Worm (Caenorhabditis elegans): ENCODE data around the gene sdz-9.
A peak's percentile ranks its signal among the peaks of the same experiment; 100 is the strongest.

The sdz-9 gene

DNA sequence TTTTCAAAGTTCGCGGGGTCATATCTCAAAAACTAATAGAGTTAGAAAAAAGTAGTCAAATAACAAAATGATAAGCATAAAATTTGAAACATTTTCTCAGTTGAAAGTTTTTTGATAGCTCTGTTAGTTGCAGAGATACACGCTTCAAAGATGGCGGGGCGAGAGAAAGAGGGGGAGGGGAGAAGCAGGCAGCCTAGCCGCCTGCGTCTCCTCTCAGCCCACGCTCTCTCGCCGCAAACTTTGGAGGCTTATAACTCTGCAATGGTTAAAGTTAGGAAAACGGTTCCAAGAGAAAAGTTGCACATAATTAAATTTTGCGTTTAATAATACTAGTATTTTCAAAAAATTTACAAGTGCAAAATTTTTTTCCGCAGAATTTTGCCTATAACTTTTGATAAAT, 28.3 kb upstream of the sdz-9 start:
- no peak for TF ChIP-seq T26A8.4 (GFP tag; IDR thresholded peaks at IDR 0.05)
- no peak for TF ChIP-seq skn-1 (tag; optimal IDR thresholded peaks at IDR 0.05)
- TF ChIP-seq nhr-25 (tag; optimal IDR thresholded peaks at IDR 0.05; ENCODE audit: borderline replicate concordance, insufficient read depth): no peak
- no peak for TF ChIP-seq Y48G9A.11 (GFP tag; IDR thresholded peaks at IDR 0.05)
- no peak for TF ChIP-seq dmd-9 (GFP tag; IDR thresholded peaks at IDR 0.05)
- no peak for TF ChIP-seq nhr-28 (tag; optimal IDR thresholded peaks at IDR 0.05)
- TF ChIP-seq ceh-82 (tag; optimal IDR thresholded peaks at IDR 0.05): no peak
- no peak for TF ChIP-seq mdt-29 (GFP tag; IDR thresholded peaks at IDR 0.05)
- TF ChIP-seq unc-62 (GFP tag; optimal IDR thresholded peaks at IDR 0.05 in 1 of 2): peak in 1 of 2 experiments; percentile 55
- TF ChIP-seq unc-62 (tag; optimal IDR thresholded peaks at IDR 0.05): no peak
- TF ChIP-seq zfp-3 (GFP tag; conservative IDR thresholded peaks at IDR 0.05): no peak
- peak; percentile 54 for TF ChIP-seq set-16 (GFP tag; IDR thresholded peaks at IDR 0.05)
- TF ChIP-seq nhr-77 (tag; optimal IDR thresholded peaks at IDR 0.05): no peak
- TF ChIP-seq snpc-4 (tag; optimal IDR thresholded peaks at IDR 0.05): no peak
- no peak for TF ChIP-seq unc-39 (tag; optimal IDR thresholded peaks at IDR 0.05)
- TF ChIP-seq R02D3.7 (tag; optimal IDR thresholded peaks at IDR 0.05): no peak
- TF ChIP-seq ceh-44 (GFP tag; IDR thresholded peaks at IDR 0.05): no peak
- no peak for TF ChIP-seq zip-11 (GFP tag; IDR thresholded peaks at IDR 0.05)
- no peak for TF ChIP-seq egl-43 (GFP tag; IDR thresholded peaks at IDR 0.05)

DNA sequence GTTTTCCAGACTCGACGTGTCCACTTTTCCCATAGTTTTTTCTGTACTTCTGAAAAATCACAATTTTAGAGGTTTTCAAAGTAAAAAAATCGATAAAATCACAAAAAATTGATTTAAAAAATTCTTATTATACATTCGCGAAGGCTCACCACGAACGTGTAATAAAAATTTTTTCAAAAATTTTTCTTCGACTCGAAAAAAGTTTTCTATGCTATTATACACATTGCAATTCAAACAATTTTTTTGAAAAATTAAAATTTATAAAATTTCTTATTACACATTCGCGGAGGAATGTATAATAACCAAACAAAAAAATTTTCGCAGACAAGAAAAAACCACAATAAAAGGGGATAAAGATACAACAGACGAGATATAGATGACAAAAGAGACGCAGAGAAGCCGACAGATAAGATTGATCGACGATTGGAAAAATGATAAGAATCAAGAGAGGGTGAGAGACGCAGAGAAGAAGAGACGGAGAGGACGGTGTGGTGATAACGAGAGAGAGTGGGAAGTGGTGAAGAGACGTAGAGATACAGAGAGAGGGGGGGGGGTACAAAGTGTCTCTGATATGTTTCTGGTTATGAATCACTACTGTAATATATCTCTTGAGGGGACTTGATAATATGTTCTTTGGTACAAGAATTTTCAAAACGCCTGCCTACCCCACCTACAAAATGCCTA, 27.3 kb upstream of the sdz-9 start, which contains the start of gene nhr-119:
nhr-119 (minus strand) TSS at position 51 of the 684 bp plus-strand sequence.
- no peak for TF ChIP-seq zfp-3 (GFP tag; conservative IDR thresholded peaks at IDR 0.05)
- TF ChIP-seq egl-27 (tag; optimal IDR thresholded peaks at IDR 0.05): no peak
- TF ChIP-seq snpc-1.2 (GFP tag; IDR thresholded peaks at IDR 0.05): no peak
- TF ChIP-seq nhr-11 (tag; optimal IDR thresholded peaks at IDR 0.05): no peak
- peak; percentile 93 for TF ChIP-seq hlh-11 (tag; optimal IDR thresholded peaks at IDR 0.05)
- no peak for TF ChIP-seq ZK546.5 (tag; optimal IDR thresholded peaks at IDR 0.05)
- peak; percentile 73 for TF ChIP-seq hlh-30 (tag; optimal IDR thresholded peaks at IDR 0.05; ENCODE audit: insufficient read depth)
- no peak for TF ChIP-seq lin-29 (GFP tag; IDR thresholded peaks at IDR 0.05)
- TF ChIP-seq ZK337.2 (GFP tag; IDR thresholded peaks at IDR 0.05): no peak
- no peak for TF ChIP-seq skn-1 (tag; optimal IDR thresholded peaks at IDR 0.05)
- no peak for TF ChIP-seq F37D6.2 (tag; optimal IDR thresholded peaks at IDR 0.05)
- no peak for TF ChIP-seq daf-19 (GFP tag; conservative IDR thresholded peaks at IDR 0.05)
- TF ChIP-seq nhr-10 (tag; optimal IDR thresholded peaks at IDR 0.05): peak; percentile 8
- TF ChIP-seq lim-7 (GFP tag; IDR thresholded peaks at IDR 0.05): no peak
- no peak for TF ChIP-seq lin-39 (tag; optimal IDR thresholded peaks at IDR 0.05)
- no peak for TF ChIP-seq ceh-82 (tag; optimal IDR thresholded peaks at IDR 0.05)
- TF ChIP-seq snpc-4 (tag; optimal IDR thresholded peaks at IDR 0.05): no peak
- no peak for TF ChIP-seq zfp-2 (tag; optimal IDR thresholded peaks at IDR 0.05)
- TF ChIP-seq Y5F2A.4 (GFP tag; optimal IDR thresholded peaks at IDR 0.05): no peak
- TF ChIP-seq spr-3 (GFP tag; optimal IDR thresholded peaks at IDR 0.05): no peak
- no peak for TF ChIP-seq lir-3 (tag; optimal IDR thresholded peaks at IDR 0.05)
- TF ChIP-seq F10B5.3 (tag; optimal IDR thresholded peaks at IDR 0.05): no peak
- TF ChIP-seq ztf-7 (tag; optimal IDR thresholded peaks at IDR 0.05): no peak
- no peak for TF ChIP-seq nhr-237 (tag; optimal IDR thresholded peaks at IDR 0.05)
- no peak for TF ChIP-seq dmd-9 (GFP tag; IDR thresholded peaks at IDR 0.05)
- no peak for TF ChIP-seq ceh-32 (tag; optimal IDR thresholded peaks at IDR 0.05; ENCODE audit: poor library complexity)
- TF ChIP-seq saeg-2 (GFP tag; IDR thresholded peaks at IDR 0.05): no peak
- no peak for TF ChIP-seq nhr-42 (GFP tag; IDR thresholded peaks at IDR 0.05)
- TF ChIP-seq unc-39 (tag; optimal IDR thresholded peaks at IDR 0.05): no peak
- TF ChIP-seq ama-1 (optimal IDR thresholded peaks at IDR 0.05): no peak
- peak; percentile 65 for TF ChIP-seq pha-4 (GFP tag; IDR thresholded peaks at IDR 0.05)
- no peak for TF ChIP-seq pha-4 (tag; optimal IDR thresholded peaks at IDR 0.05)
- no peak for TF ChIP-seq mxl-2 (GFP tag; conservative IDR thresholded peaks at IDR 0.05)
- TF ChIP-seq mep-1 (tag; optimal IDR thresholded peaks at IDR 0.05): peak; percentile 59
- no peak for TF ChIP-seq Y48G9A.11 (GFP tag; IDR thresholded peaks at IDR 0.05)
- TF ChIP-seq ceh-20 (GFP tag; IDR thresholded peaks at IDR 0.05): peak; percentile 70
- TF ChIP-seq T26A8.4 (GFP tag; IDR thresholded peaks at IDR 0.05): peak; percentile 74
- no peak for TF ChIP-seq ctbp-1 (GFP tag; IDR thresholded peaks at IDR 0.05)
- TF ChIP-seq jun-1 (tag; optimal IDR thresholded peaks at IDR 0.05): peak; percentile 22

All from whole organism, L4 larva.